Worm (Caenorhabditis elegans): ENCODE results near the gene Y70C5A.4.

- TF ChIP-seq nhr-80 (tag; optimal IDR thresholded peaks at IDR 0.05) (no peak), unc-62 (GFP tag; optimal IDR thresholded peaks at IDR 0.05) (no peak), egl-44 (GFP tag; IDR thresholded peaks at IDR 0.05) (no peak), bed-1 (GFP tag; IDR thresholded peaks at IDR 0.05) (no peak), mcd-1 (GFP tag; IDR thresholded peaks at IDR 0.05) (no peak)
Observed at ce11 chrV:16643558-16643957, 26.0 kb downstream of the Y70C5A.4 start, which contains the start of gene srw-77.
